In the genomic region with DNA sequence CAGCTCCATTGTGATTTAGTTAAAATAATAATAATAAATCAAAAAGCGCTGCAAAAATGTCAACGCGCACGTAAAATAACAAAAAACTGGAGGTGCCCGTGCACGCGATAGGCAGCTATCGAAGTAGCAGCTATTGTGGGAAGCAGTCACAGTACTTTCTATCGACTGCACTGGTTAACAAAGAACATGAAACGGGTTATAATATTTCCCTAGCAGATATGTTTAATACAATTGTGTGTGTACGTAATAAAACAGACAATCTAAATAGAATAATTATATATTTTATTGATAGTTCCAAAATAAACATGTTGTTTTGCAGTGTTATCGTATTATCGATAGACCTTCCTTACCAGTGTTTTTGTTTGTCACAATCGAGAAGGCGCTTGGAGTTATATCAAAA, we compare ENCODE assay signal across 2 fruit fly cellular contexts.
TF ChIP-seq lines count a peak whose summit lies in the region.

A gene (minus strand): TSS at position 67 of the 400 bp plus-strand sequence.
A gene (plus strand): TSS at position 171 of the 400 bp plus-strand sequence.

TF ChIP-seq in whole organism, embryonic, 481 proteins besides CTCF, POLR2A, EP300 and RAD21 (continued from another document and continues in another):
- TF ChIP-seq otp (GFP tag; IDR thresholded peaks at IDR 0.05; lab: Robert Waterston, UW) (no peak), Eip74EF (GFP tag; optimal IDR thresholded peaks at IDR 0.05; lab: Kevin White, UChicago) (no peak), CG1529 (GFP tag; optimal IDR thresholded peaks at IDR 0.05; lab: Kevin White, UChicago) (no peak), CG7786 (GFP tag; optimal IDR thresholded peaks at IDR 0.05; lab: Kevin White, UChicago) (no peak), Optix (GFP tag; IDR thresholded peaks at IDR 0.05; lab: Robert Waterston, UW) (no peak), wdn (GFP tag; IDR thresholded peaks at IDR 0.05; lab: Robert Waterston, UW) (no peak), CG8089 (GFP tag; optimal IDR thresholded peaks at IDR 0.05; lab: Kevin White, UChicago) (no peak), gro (GFP tag; optimal IDR thresholded peaks at IDR 0.05; lab: Kevin White, UChicago) (no peak), CG2129 (GFP tag; IDR thresholded peaks at IDR 0.05; lab: Robert Waterston, UW; ENCODE audit: partially characterized antibody) (peak; percentile 73), Atf-2 (GFP tag; optimal IDR thresholded peaks at IDR 0.05; lab: Kevin White, UChicago) (no peak), sob (GFP tag; IDR thresholded peaks at IDR 0.05; lab: Robert Waterston, UW) (peak; percentile 57), lmd (GFP tag; IDR thresholded peaks at IDR 0.05; lab: Robert Waterston, UW) (no peak; the same call in 1 of the 2 replicates), CG2120 (GFP tag; optimal IDR thresholded peaks at IDR 0.05; lab: Kevin White, UChicago) (peak; percentile 60), lilli (GFP tag; optimal IDR thresholded peaks at IDR 0.05; lab: Kevin White, UChicago) (peak; percentile 44), gt (GFP tag; IDR thresholded peaks at IDR 0.05; lab: Robert Waterston, UW) (no peak), Aef1 (GFP tag; IDR thresholded peaks at IDR 0.05; lab: Robert Waterston, UW) (0 out of 3 replicates have a peak, but pooled peaks have one; percentile 15), gsb-n (tag; optimal IDR thresholded peaks at IDR 0.05; lab: Kevin White, UChicago) (no peak), p53 (GFP tag; optimal IDR thresholded peaks at IDR 0.05; lab: Kevin White, UChicago) (no peak), CG4360 (GFP tag; IDR thresholded peaks at IDR 0.05; lab: Robert Waterston, UW) (0 out of 2 replicates have a peak, but pooled peaks have one; percentile 5), CG12769 (tag; optimal IDR thresholded peaks at IDR 0.05; lab: Kevin White, UChicago) (no peak), CG11504 (tag; optimal IDR thresholded peaks at IDR 0.05; lab: Kevin White, UChicago) (no peak), CG1024 (GFP tag; IDR thresholded peaks at IDR 0.05; lab: Robert Waterston, UW) (no peak), CG7928 (GFP tag; optimal IDR thresholded peaks at IDR 0.05; lab: Kevin White, UChicago) (no peak), Fer1 (GFP tag; optimal IDR thresholded peaks at IDR 0.05; lab: Kevin White, UChicago) (peak; percentile 43), CG11695 (GFP tag; IDR thresholded peaks at IDR 0.05; lab: Robert Waterston, UW) (no peak), so (GFP tag; IDR thresholded peaks at IDR 0.05; lab: Robert Waterston, UW) (no peak), caup (GFP tag; optimal IDR thresholded peaks at IDR 0.05; lab: Kevin White, UChicago; ENCODE audit: severe bottlenecking) (no peak), CG32772 (GFP tag; IDR thresholded peaks at IDR 0.05; lab: Robert Waterston, UW) (no peak), ERR (GFP tag; optimal IDR thresholded peaks at IDR 0.05; lab: Kevin White, UChicago) (no peak), dmrt11E (tag; optimal IDR thresholded peaks at IDR 0.05; lab: Kevin White, UChicago) (peak; percentile 24), CG31224 (GFP tag; IDR thresholded peaks at IDR 0.05; lab: Robert Waterston, UW) (no peak; the same call in 1 of the 2 replicates), CG15514 (GFP tag; optimal IDR thresholded peaks at IDR 0.05; lab: Kevin White, UChicago) (peak; percentile 58), CG17361 (GFP tag; IDR thresholded peaks at IDR 0.05; lab: Robert Waterston, UW) (no peak; the same call in 2 of the 3 replicates), CG11560 (tag; IDR thresholded peaks at IDR 0.05; lab: Robert Waterston, UW) (no peak), CG32767 (GFP tag; IDR thresholded peaks at IDR 0.05; lab: Robert Waterston, UW) (no peak), fu2 (GFP tag; optimal IDR thresholded peaks at IDR 0.05; lab: Kevin White, UChicago) (no peak), zf30C (GFP tag; optimal IDR thresholded peaks at IDR 0.05; lab: Kevin White, UChicago) (no peak), fd3F (GFP tag; optimal IDR thresholded peaks at IDR 0.05; lab: Kevin White, UChicago) (peak; percentile 15), CG2875 (GFP tag; optimal IDR thresholded peaks at IDR 0.05; lab: Kevin White, UChicago) (no peak), Ets65A (GFP tag; lab: Kevin White, UChicago) (peak; percentile 59), CG4707 (GFP tag; optimal IDR thresholded peaks at IDR 0.05; lab: Kevin White, UChicago) (no peak), MESR4 (GFP tag; optimal IDR thresholded peaks at IDR 0.05; lab: Kevin White, UChicago) (peak; percentile 46), slbo (GFP tag; IDR thresholded peaks at IDR 0.05; lab: Robert Waterston, UW) (peak; percentile 70), CG7372 (GFP tag; IDR thresholded peaks at IDR 0.05; lab: Robert Waterston, UW) (no peak), CG12104 (GFP tag; optimal IDR thresholded peaks at IDR 0.05; lab: Kevin White, UChicago) (no peak), CG11723 (GFP tag; optimal IDR thresholded peaks at IDR 0.05; lab: Kevin White, UChicago) (no peak), C15 (GFP tag; IDR thresholded peaks at IDR 0.05; lab: Robert Waterston, UW) (no peak), CG4730 (GFP tag; IDR thresholded peaks at IDR 0.05; lab: Robert Waterston, UW) (no peak), B-H1 (GFP tag; IDR thresholded peaks at IDR 0.05; lab: Robert Waterston, UW) (no peak), Elba2 (GFP tag; optimal IDR thresholded peaks at IDR 0.05; lab: Kevin White, UChicago) (no peak), CG10274 (GFP tag; optimal IDR thresholded peaks at IDR 0.05; lab: Kevin White, UChicago) (no peak), lola (GFP tag; optimal IDR thresholded peaks at IDR 0.05; lab: Kevin White, UChicago) (no peak), Abd-B (GFP tag; optimal IDR thresholded peaks at IDR 0.05; lab: Kevin White, UChicago) (no peak), CG9876 (GFP tag; optimal IDR thresholded peaks at IDR 0.05; lab: Kevin White, UChicago) (no peak), amos (GFP tag; IDR thresholded peaks at IDR 0.05; lab: Robert Waterston, UW; ENCODE audit: partially characterized antibody) (peak; percentile 91), lbe (GFP tag; optimal IDR thresholded peaks at IDR 0.05; lab: Kevin White, UChicago) (peak; percentile 40), lov (optimal IDR thresholded peaks at IDR 0.05; lab: Kevin White, UChicago) (no peak), lov (GFP tag; IDR thresholded peaks at IDR 0.05; lab: Robert Waterston, UW) (no peak), Blimp-1 (GFP tag; optimal IDR thresholded peaks at IDR 0.05; lab: Kevin White, UChicago) (no peak), maf-S (GFP tag; optimal IDR thresholded peaks at IDR 0.05; lab: Kevin White, UChicago) (no peak), CG17328 (GFP tag; IDR thresholded peaks at IDR 0.05; lab: Robert Waterston, UW) (0 out of 2 replicates have a peak, but pooled peaks have one; percentile 15), danr (GFP tag; IDR thresholded peaks at IDR 0.05; lab: Robert Waterston, UW) (no peak), CG7963 (GFP tag; IDR thresholded peaks at IDR 0.05; lab: Robert Waterston, UW; ENCODE audit: partially characterized antibody) (peak; percentile 87), Nf-YA (GFP tag; IDR thresholded peaks at IDR 0.05; lab: Robert Waterston, UW) (no peak), tap (tag; optimal IDR thresholded peaks at IDR 0.05; lab: Kevin White, UChicago) (no peak)

TF ChIP-seq in whole organism, prepupa, 60 proteins besides CTCF, POLR2A, EP300 and RAD21 (continued from another document):
- TF ChIP-seq eg (GFP tag; IDR thresholded peaks at IDR 0.05; lab: Robert Waterston, UW) = peak; percentile 59; the same call in 2 of the 3 replicates
- TF ChIP-seq Hr4 (GFP tag; optimal IDR thresholded peaks at IDR 0.05; lab: Kevin White, UChicago) = peak; percentile 56
- TF ChIP-seq svp (GFP tag; lab: Kevin White, UChicago) = peak; percentile 81
- no peak for TF ChIP-seq CG4318 (GFP tag; optimal IDR thresholded peaks at IDR 0.05; lab: Kevin White, UChicago)
- TF ChIP-seq Blimp-1 (GFP tag; optimal IDR thresholded peaks at IDR 0.05; lab: Kevin White, UChicago) = no peak
- TF ChIP-seq dsx (GFP tag; optimal IDR thresholded peaks at IDR 0.05; lab: Kevin White, UChicago; ENCODE audit: poor library complexity, severe bottlenecking) = no peak
- no peak for TF ChIP-seq vri (GFP tag; optimal IDR thresholded peaks at IDR 0.05; lab: Kevin White, UChicago)
- peak; percentile 55 for TF ChIP-seq CG15336 (GFP tag; IDR thresholded peaks at IDR 0.05; lab: Robert Waterston, UW)
